Worm (Caenorhabditis elegans) whole organism, L2 larva: ENCODE measurements around the gene wago-10.

ENCODE experiments used
- ama-1 ChIP-seq: fragments of 150-350 bp; optimal IDR thresholded peaks from 2 replicates; lab custom pipeline; 2018; ENCODE audit warnings: inconsistent platforms
- crh-2 ChIP-seq: sonication (generic microtip); optimal IDR thresholded peaks from 2 replicates; lab custom pipeline; 2017; ENCODE audit warnings: missing biosample characterization, missing genetic modification characterization
- gmeb-1 ChIP-seq: fragments of 150-350 bp; optimal IDR thresholded peaks from 2 replicates; lab custom pipeline; 2014; ENCODE audit warnings: missing biosample characterization, missing genetic modification characterization
- lin-39 ChIP-seq: fragments of 150-350 bp; optimal IDR thresholded peaks from 2 replicates; lab custom pipeline; 2014; ENCODE audit warnings: missing biosample characterization, missing genetic modification reagents, missing genetic modification characterization
- mab-5 ChIP-seq: fragments of 150-350 bp; optimal IDR thresholded peaks from 2 replicates; lab custom pipeline; 2014; ENCODE audit warnings: missing biosample characterization, missing genetic modification characterization
- nhr-23 ChIP-seq: fragments of 150-350 bp; optimal IDR thresholded peaks from 2 replicates; lab custom pipeline; 2014; ENCODE audit warnings: missing biosample characterization, missing genetic modification reagents, missing genetic modification characterization
- unc-62 ChIP-seq: fragments of 150-350 bp; optimal IDR thresholded peaks from 2 replicates; lab custom pipeline; 2014; ENCODE audit warnings: missing biosample characterization, missing genetic modification reagents, missing genetic modification characterization
- ztf-4 ChIP-seq: fragments of 150-350 bp; optimal IDR thresholded peaks from 2 replicates; lab custom pipeline; 2014; ENCODE audit warnings: missing biosample characterization, missing genetic modification characterization

The wago-10 gene

DNA sequence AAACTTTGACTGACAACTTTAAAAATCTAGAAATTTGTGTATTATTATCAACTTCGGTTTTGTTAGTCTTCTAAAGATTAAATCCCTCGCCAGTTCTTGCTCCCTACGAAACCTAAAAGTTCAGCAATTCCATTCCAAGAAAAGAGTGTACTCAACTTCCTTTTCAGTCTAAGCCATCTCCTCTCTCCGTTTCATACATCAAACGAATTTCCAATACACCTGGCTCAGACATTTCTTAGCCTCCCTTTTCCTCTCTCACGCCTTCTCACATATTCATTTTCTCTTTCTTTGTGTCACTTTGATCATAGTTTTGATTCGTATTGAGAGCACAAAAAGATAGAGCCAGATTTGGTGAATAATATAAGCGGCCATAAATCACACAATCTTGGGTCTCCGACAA, 53.1 kb downstream of the wago-10 start, which contains the start of gene nhr-253:
Gene nhr-253 (plus strand): TSS at position 285 of the 400 bp plus-strand sequence.
- TF ChIP-seq gmeb-1, result no peak
- TF ChIP-seq unc-62 (GFP tag; lab: Kevin White, UChicago), result no peak
- no peak for TF ChIP-seq ztf-4
- TF ChIP-seq mab-5 (tag; lab: Kevin White, UChicago), result no peak
- TF ChIP-seq nhr-23 (tag; lab: Kevin White, UChicago), result no peak
- no peak for TF ChIP-seq lin-39 (tag; lab: Kevin White, UChicago)
- TF ChIP-seq crh-2 (tag; lab: Kevin White, UChicago), result no peak
- no peak for TF ChIP-seq ama-1 (lab: Kevin White, UChicago)
